Worm (Caenorhabditis elegans): ENCODE measurements around the gene fbxb-21.

ce11 chrII:1666025-1666424 is 17.4 kb upstream of the fbxb-21 start, which contains the start of gene srlf-29:
- no peak for TF ChIP-seq lin-13 (tag; optimal IDR thresholded peaks at IDR 0.05)
- TF ChIP-seq elt-1 (tag; optimal IDR thresholded peaks at IDR 0.05; ENCODE audit: borderline replicate concordance, insufficient read depth) = no peak
- no peak for TF ChIP-seq lsy-2 (tag; optimal IDR thresholded peaks at IDR 0.05)
- TF ChIP-seq ztf-11 (tag; optimal IDR thresholded peaks at IDR 0.05) = no peak
- TF ChIP-seq mep-1 (tag; optimal IDR thresholded peaks at IDR 0.05) = no peak
- TF ChIP-seq nhr-237 (tag; optimal IDR thresholded peaks at IDR 0.05) = no peak
- TF ChIP-seq nhr-12 (tag; optimal IDR thresholded peaks at IDR 0.05) = no peak
- no peak for TF ChIP-seq snpc-4 (tag; optimal IDR thresholded peaks at IDR 0.05)
- no peak for TF ChIP-seq unc-39 (tag; optimal IDR thresholded peaks at IDR 0.05)
- no peak for TF ChIP-seq mab-5 (tag; optimal IDR thresholded peaks at IDR 0.05)
- TF ChIP-seq nhr-76 (tag; optimal IDR thresholded peaks at IDR 0.05) = no peak
- TF ChIP-seq ham-2 (GFP tag; optimal IDR thresholded peaks at IDR 0.05) = no peak
- no peak for TF ChIP-seq hlh-1 (tag; optimal IDR thresholded peaks at IDR 0.05)
- no peak for TF ChIP-seq blmp-1 (tag; optimal IDR thresholded peaks at IDR 0.05)
